Fruit fly (Drosophila melanogaster): Measurements from ENCODE around the gene Rlb1.

- TF ChIP-seq psq (optimal IDR thresholded peaks at IDR 0.05), result no peak
- TF ChIP-seq insv (optimal IDR thresholded peaks at IDR 0.05), result no peak
- peak; percentile 6 for TF ChIP-seq Sin3A (optimal IDR thresholded peaks at IDR 0.05)
Observed at dm6 chr3R:9563240-9563992, 50.3 kb downstream of the Rlb1 start, which contains the start of the genes CG9393 and Vps45.
